Worm (Caenorhabditis elegans) whole organism, L2 larva: ENCODE measurements around the gene C34H4.5.

ENCODE experiments used
- C34F6.9 ChIP-seq: fragments of 150-350 bp; optimal IDR thresholded peaks from 2 replicates; lab custom pipeline; 2014; ENCODE audit warnings: missing biosample characterization, missing genetic modification characterization
- aly-2 ChIP-seq: fragments of 150-350 bp; optimal IDR thresholded peaks from 2 replicates; lab custom pipeline; 2014; ENCODE audit warnings: missing biosample characterization, missing genetic modification characterization
- ceh-16 ChIP-seq: fragments of 150-350 bp; optimal IDR thresholded peaks from 2 replicates; lab custom pipeline; 2014; ENCODE audit warnings: missing biosample characterization, missing genetic modification characterization
- crh-2 ChIP-seq: sonication (generic microtip); optimal IDR thresholded peaks from 2 replicates; lab custom pipeline; 2017; ENCODE audit warnings: missing biosample characterization, missing genetic modification characterization
- elt-1 ChIP-seq: fragments of 150-350 bp; optimal IDR thresholded peaks from 2 replicates; lab custom pipeline; 2014; ENCODE audit warnings: missing biosample characterization, missing genetic modification characterization
- lin-13 ChIP-seq: fragments of 150-350 bp; optimal IDR thresholded peaks from 2 replicates; lab custom pipeline; 2014; ENCODE audit warnings: missing biosample characterization, missing genetic modification reagents, missing genetic modification characterization
- lin-39 ChIP-seq: fragments of 150-350 bp; optimal IDR thresholded peaks from 2 replicates; lab custom pipeline; 2014; ENCODE audit warnings: missing biosample characterization, missing genetic modification reagents, missing genetic modification characterization
- nhr-25 ChIP-seq: fragments of 150-350 bp; sonication (generic microtip); optimal IDR thresholded peaks from 3 replicates; lab custom pipeline; 2014; ENCODE audit warnings: missing biosample characterization, missing genetic modification characterization
- skn-1 ChIP-seq: sonication (generic microtip); optimal IDR thresholded peaks from 2 replicates; lab custom pipeline; 2017; ENCODE audit warnings: missing biosample characterization, missing genetic modification characterization
- unc-39 ChIP-seq: fragments of 150-350 bp; optimal IDR thresholded peaks from 2 replicates; lab custom pipeline; 2014; ENCODE audit warnings: missing biosample characterization, missing genetic modification characterization

- TF ChIP-seq lin-39 (tag; lab: Kevin White, UChicago) = no peak
- TF ChIP-seq lin-13 (GFP tag; lab: Kevin White, UChicago) = no peak
- TF ChIP-seq aly-2 = no peak
- no peak for TF ChIP-seq C34F6.9 (tag; lab: Kevin White, UChicago)
- TF ChIP-seq ceh-16 (tag; lab: Kevin White, UChicago) = no peak
- TF ChIP-seq elt-1 (tag; lab: Kevin White, UChicago) = no peak
- TF ChIP-seq unc-39 = no peak
- TF ChIP-seq skn-1 (tag; lab: Kevin White, UChicago) = no peak
- TF ChIP-seq crh-2 = no peak
- TF ChIP-seq nhr-25 = no peak
Observed at ce11 chrIV:1515891-1516290, 34.1 kb downstream of the C34H4.5 start.
